Comparison of ENCODE assay signal across 1 fruit fly cellular context in the genomic region with DNA sequence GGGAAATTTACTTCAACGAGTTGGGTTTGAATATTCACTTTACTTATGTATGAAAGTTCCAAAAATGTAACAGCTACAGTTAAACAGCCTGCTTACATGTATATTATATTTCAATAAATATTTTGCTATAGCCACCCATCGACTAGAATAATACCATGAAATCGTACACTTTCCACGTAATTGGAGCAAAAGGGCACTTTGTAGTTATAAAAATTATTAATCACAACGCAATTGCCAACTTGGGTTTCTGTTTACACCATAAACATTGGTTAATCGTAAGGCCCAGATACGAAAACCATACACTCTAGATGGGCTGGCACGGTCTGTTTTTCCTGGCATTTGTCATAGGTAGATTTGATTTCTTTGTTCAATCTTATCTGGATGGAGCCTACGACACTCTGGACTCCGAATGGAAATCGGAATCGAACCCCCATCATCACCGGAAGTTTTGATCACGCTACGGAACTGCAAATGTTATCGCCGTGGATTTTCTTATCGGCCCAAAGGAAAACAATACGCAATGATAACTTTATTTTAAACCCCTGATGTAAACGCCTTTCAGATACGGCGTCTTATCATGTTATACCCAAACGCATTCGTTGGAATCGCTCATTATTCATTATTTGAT.
A peak's percentile ranks its signal among the peaks of the same experiment; 100 is the strongest.
TF ChIP-seq lines count a peak whose summit lies in the region.

Gene fig (minus strand): TSS at position 51 of the 628 bp plus-strand sequence.

TF ChIP-seq in whole organism, embryonic, 481 proteins besides CTCF, POLR2A, EP300 and RAD21 (continued from another document and continues in another):
- TF ChIP-seq Doc3 (GFP tag; IDR thresholded peaks at IDR 0.05; lab: Robert Waterston, UW; ENCODE audit: partially characterized antibody) (no peak), CG4617 (GFP tag; optimal IDR thresholded peaks at IDR 0.05; lab: Kevin White, UChicago; ENCODE audit: borderline replicate concordance) (no peak), exex (tag; optimal IDR thresholded peaks at IDR 0.05; lab: Kevin White, UChicago) (peak; percentile 78), Mes4 (GFP tag; optimal IDR thresholded peaks at IDR 0.05; lab: Kevin White, UChicago) (no peak), CG18599 (GFP tag; optimal IDR thresholded peaks at IDR 0.05; lab: Kevin White, UChicago) (peak; percentile 9), dmrt11E (tag; optimal IDR thresholded peaks at IDR 0.05; lab: Kevin White, UChicago) (no peak), br (optimal IDR thresholded peaks at IDR 0.05; lab: Kevin White, UChicago) (no peak), eyg (GFP tag; optimal IDR thresholded peaks at IDR 0.05; lab: Kevin White, UChicago) (no peak), fd102C (GFP tag; optimal IDR thresholded peaks at IDR 0.05; lab: Kevin White, UChicago) (no peak), row (GFP tag; IDR thresholded peaks at IDR 0.05; lab: Robert Waterston, UW) (no peak), al (GFP tag; IDR thresholded peaks at IDR 0.05; lab: Robert Waterston, UW) (no peak), CG8290 (GFP tag; optimal IDR thresholded peaks at IDR 0.05; lab: Kevin White, UChicago) (no peak), CG8290 (tag; optimal IDR thresholded peaks at IDR 0.05; lab: Kevin White, UChicago) (peak in 1 of 2 experiments; percentile 19), CG12769 (tag; optimal IDR thresholded peaks at IDR 0.05; lab: Kevin White, UChicago) (peak; percentile 46), Pdp1 (GFP tag; optimal IDR thresholded peaks at IDR 0.05; lab: Kevin White, UChicago) (peak in 1 of 2 experiments; percentile 42), abd-A (tag; optimal IDR thresholded peaks at IDR 0.05; lab: Kevin White, UChicago) (no peak), MTF-1 (GFP tag; optimal IDR thresholded peaks at IDR 0.05; lab: Kevin White, UChicago; ENCODE audit: borderline replicate concordance) (no peak), CG15601 (tag; optimal IDR thresholded peaks at IDR 0.05; lab: Kevin White, UChicago) (no peak), pho (GFP tag; optimal IDR thresholded peaks at IDR 0.05; lab: Kevin White, UChicago) (no peak), CG15073 (GFP tag; optimal IDR thresholded peaks at IDR 0.05; lab: Kevin White, UChicago) (no peak), btn (GFP tag; optimal IDR thresholded peaks at IDR 0.05; lab: Kevin White, UChicago) (no peak), CG11695 (GFP tag; IDR thresholded peaks at IDR 0.05; lab: Robert Waterston, UW) (no peak), CG12744 (GFP tag; optimal IDR thresholded peaks at IDR 0.05; lab: Kevin White, UChicago) (no peak), pita (GFP tag; optimal IDR thresholded peaks at IDR 0.05; lab: Kevin White, UChicago) (no peak), CkIIα-i1 (GFP tag; IDR thresholded peaks at IDR 0.05; lab: Robert Waterston, UW) (no peak), ato (GFP tag; IDR thresholded peaks at IDR 0.05; lab: Robert Waterston, UW; ENCODE audit: partially characterized antibody) (no peak), CG34422 (GFP tag; IDR thresholded peaks at IDR 0.05; lab: Robert Waterston, UW) (no peak), vfl (GFP tag; optimal IDR thresholded peaks at IDR 0.05; lab: Kevin White, UChicago) (no peak), caup (GFP tag; optimal IDR thresholded peaks at IDR 0.05; lab: Kevin White, UChicago; ENCODE audit: severe bottlenecking) (no peak), Ptx1 (GFP tag; IDR thresholded peaks at IDR 0.05; lab: Robert Waterston, UW) (no peak), Trl (optimal IDR thresholded peaks at IDR 0.05; lab: Kevin White, UChicago) (no peak), Trl (GFP tag; optimal IDR thresholded peaks at IDR 0.05; lab: Kevin White, UChicago) (no peak), kay (GFP tag; optimal IDR thresholded peaks at IDR 0.05; lab: Kevin White, UChicago) (no peak), CG4854 (GFP tag; optimal IDR thresholded peaks at IDR 0.05; lab: Kevin White, UChicago) (no peak), CoRest (tag; optimal IDR thresholded peaks at IDR 0.05; lab: Kevin White, UChicago) (no peak), CG13123 (GFP tag; optimal IDR thresholded peaks at IDR 0.05; lab: Kevin White, UChicago) (no peak), zfh1 (GFP tag; IDR thresholded peaks at IDR 0.05; lab: Robert Waterston, UW) (no peak), CG4282 (GFP tag; optimal IDR thresholded peaks at IDR 0.05; lab: Kevin White, UChicago) (no peak), CG34224 (GFP tag; IDR thresholded peaks at IDR 0.05; lab: Robert Waterston, UW; ENCODE audit: partially characterized antibody) (no peak), salm (tag; optimal IDR thresholded peaks at IDR 0.05; lab: Kevin White, UChicago) (no peak), CG1832 (GFP tag; optimal IDR thresholded peaks at IDR 0.05; lab: Kevin White, UChicago) (no peak), unpg (GFP tag; optimal IDR thresholded peaks at IDR 0.05; lab: Kevin White, UChicago) (no peak), Blimp-1 (GFP tag; optimal IDR thresholded peaks at IDR 0.05; lab: Kevin White, UChicago) (no peak), crol (GFP tag; IDR thresholded peaks at IDR 0.05; lab: Robert Waterston, UW) (no peak), CG14710 (tag; optimal IDR thresholded peaks at IDR 0.05; lab: Kevin White, UChicago) (no peak), CG11456 (GFP tag; IDR thresholded peaks at IDR 0.05; lab: Robert Waterston, UW) (no peak), CG15011 (GFP tag; optimal IDR thresholded peaks at IDR 0.05; lab: Kevin White, UChicago) (no peak), rib (GFP tag; IDR thresholded peaks at IDR 0.05; lab: Robert Waterston, UW) (no peak), Hey (tag; optimal IDR thresholded peaks at IDR 0.05; lab: Kevin White, UChicago) (no peak), tin (GFP tag; optimal IDR thresholded peaks at IDR 0.05; lab: Kevin White, UChicago) (no peak), crp (GFP tag; optimal IDR thresholded peaks at IDR 0.05; lab: Kevin White, UChicago) (no peak), p53 (GFP tag; optimal IDR thresholded peaks at IDR 0.05; lab: Kevin White, UChicago) (no peak), CG1529 (GFP tag; optimal IDR thresholded peaks at IDR 0.05; lab: Kevin White, UChicago) (no peak), NC2α (GFP tag; optimal IDR thresholded peaks at IDR 0.05; lab: Kevin White, UChicago) (no peak), CG3847 (GFP tag; IDR thresholded peaks at IDR 0.05; lab: Robert Waterston, UW) (no peak), CG10274 (GFP tag; optimal IDR thresholded peaks at IDR 0.05; lab: Kevin White, UChicago) (no peak), CG10209 (GFP tag; optimal IDR thresholded peaks at IDR 0.05; lab: Kevin White, UChicago) (no peak), CG8944 (GFP tag; optimal IDR thresholded peaks at IDR 0.05; lab: Kevin White, UChicago) (no peak), Awh (GFP tag; IDR thresholded peaks at IDR 0.05; lab: Robert Waterston, UW) (no peak), grn (GFP tag; optimal IDR thresholded peaks at IDR 0.05; lab: Kevin White, UChicago) (peak; percentile 86), slou (GFP tag; optimal IDR thresholded peaks at IDR 0.05; lab: Kevin White, UChicago) (no peak), unc-4 (GFP tag; IDR thresholded peaks at IDR 0.05; lab: Robert Waterston, UW; ENCODE audit: partially characterized antibody) (no peak), CG4424 (GFP tag; optimal IDR thresholded peaks at IDR 0.05; lab: Kevin White, UChicago) (no peak), Tbp (GFP tag; optimal IDR thresholded peaks at IDR 0.05; lab: Kevin White, UChicago) (no peak), seq (GFP tag; IDR thresholded peaks at IDR 0.05; lab: Robert Waterston, UW) (no peak), BtbVII (GFP tag; optimal IDR thresholded peaks at IDR 0.05; lab: Kevin White, UChicago) (no peak), Xbp1 (GFP tag; optimal IDR thresholded peaks at IDR 0.05; lab: Kevin White, UChicago) (no peak), shn (GFP tag; optimal IDR thresholded peaks at IDR 0.05; lab: Kevin White, UChicago) (no peak), luna (GFP tag; optimal IDR thresholded peaks at IDR 0.05; lab: Kevin White, UChicago) (no peak), kah (GFP tag; optimal IDR thresholded peaks at IDR 0.05; lab: Kevin White, UChicago) (no peak), ftz-f1 (GFP tag; optimal IDR thresholded peaks at IDR 0.05; lab: Kevin White, UChicago) (no peak), MBD-R2 (GFP tag; IDR thresholded peaks at IDR 0.05; lab: Robert Waterston, UW) (no peak), ro (GFP tag; IDR thresholded peaks at IDR 0.05; lab: Robert Waterston, UW) (no peak), chinmo (GFP tag; IDR thresholded peaks at IDR 0.05; lab: Robert Waterston, UW; ENCODE audit: partially characterized antibody) (0 out of 4 replicates have a peak, but pooled peaks have one; percentile 9), tx (GFP tag; optimal IDR thresholded peaks at IDR 0.05; lab: Kevin White, UChicago) (no peak), hth (optimal IDR thresholded peaks at IDR 0.05; lab: Kevin White, UChicago) (no peak), Med (GFP tag; lab: Kevin White, UChicago) (peak; percentile 13), CG34376 (GFP tag; optimal IDR thresholded peaks at IDR 0.05; lab: Kevin White, UChicago) (peak; percentile 66), sqz (GFP tag; optimal IDR thresholded peaks at IDR 0.05; lab: Kevin White, UChicago) (no peak), CG3726 (GFP tag; IDR thresholded peaks at IDR 0.05; lab: Robert Waterston, UW) (no peak), sob (GFP tag; IDR thresholded peaks at IDR 0.05; lab: Robert Waterston, UW) (no peak), Hr51 (GFP tag; optimal IDR thresholded peaks at IDR 0.05; lab: Kevin White, UChicago) (no peak), Nf-YB (GFP tag; optimal IDR thresholded peaks at IDR 0.05; lab: Kevin White, UChicago) (no peak), CG10366 (GFP tag; IDR thresholded peaks at IDR 0.05; lab: Robert Waterston, UW) (no peak), Dref (GFP tag; IDR thresholded peaks at IDR 0.05; lab: Robert Waterston, UW) (no peak), insv (GFP tag; optimal IDR thresholded peaks at IDR 0.05; lab: Kevin White, UChicago) (no peak), CG6272 (GFP tag; IDR thresholded peaks at IDR 0.05; lab: Robert Waterston, UW) (no peak), Antp (GFP tag; optimal IDR thresholded peaks at IDR 0.05; lab: Kevin White, UChicago) (no peak), sens-2 (GFP tag; IDR thresholded peaks at IDR 0.05; lab: Robert Waterston, UW) (0 out of 2 replicates have a peak, but pooled peaks have one; percentile 6), dm (GFP tag; optimal IDR thresholded peaks at IDR 0.05; lab: Kevin White, UChicago) (no peak), tap (tag; optimal IDR thresholded peaks at IDR 0.05; lab: Kevin White, UChicago) (no peak), az2 (GFP tag; optimal IDR thresholded peaks at IDR 0.05; lab: Kevin White, UChicago) (no peak), E2f2 (GFP tag; IDR thresholded peaks at IDR 0.05; lab: Robert Waterston, UW) (no peak), Vsx1 (GFP tag; optimal IDR thresholded peaks at IDR 0.05; lab: Kevin White, UChicago) (no peak), lilli (GFP tag; optimal IDR thresholded peaks at IDR 0.05; lab: Kevin White, UChicago) (no peak), CG33557 (GFP tag; optimal IDR thresholded peaks at IDR 0.05; lab: Kevin White, UChicago) (no peak), CG12104 (GFP tag; optimal IDR thresholded peaks at IDR 0.05; lab: Kevin White, UChicago) (no peak), Oaz (GFP tag; IDR thresholded peaks at IDR 0.05; lab: Robert Waterston, UW) (no peak), CG10565 (GFP tag; optimal IDR thresholded peaks at IDR 0.05; lab: Kevin White, UChicago) (no peak), eve (GFP tag; optimal IDR thresholded peaks at IDR 0.05; lab: Kevin White, UChicago) (peak in 1 of 2 experiments; percentile 19), ken (GFP tag; IDR thresholded peaks at IDR 0.05; lab: Robert Waterston, UW) (no peak), Stat92E (GFP tag; optimal IDR thresholded peaks at IDR 0.05; lab: Kevin White, UChicago) (no peak), Poxn (GFP tag; IDR thresholded peaks at IDR 0.05; lab: Robert Waterston, UW) (no peak), chm (GFP tag; IDR thresholded peaks at IDR 0.05; lab: Robert Waterston, UW) (no peak), CG9727 (GFP tag; optimal IDR thresholded peaks at IDR 0.05; lab: Kevin White, UChicago) (no peak), YL-1 (GFP tag; optimal IDR thresholded peaks at IDR 0.05; lab: Kevin White, UChicago) (no peak), Bgb (GFP tag; IDR thresholded peaks at IDR 0.05; lab: Robert Waterston, UW; ENCODE audit: partially characterized antibody) (no peak), CG8388 (GFP tag; optimal IDR thresholded peaks at IDR 0.05; lab: Kevin White, UChicago) (no peak), CG14667 (GFP tag; IDR thresholded peaks at IDR 0.05; lab: Robert Waterston, UW) (no peak), sug (tag; optimal IDR thresholded peaks at IDR 0.05; lab: Kevin White, UChicago) (peak; percentile 86), sd (tag; optimal IDR thresholded peaks at IDR 0.05; lab: Kevin White, UChicago) (peak; percentile 18), CG17912 (GFP tag; optimal IDR thresholded peaks at IDR 0.05; lab: Kevin White, UChicago) (no peak), oc (tag; optimal IDR thresholded peaks at IDR 0.05; lab: Kevin White, UChicago) (no peak), HmgZ (tag; optimal IDR thresholded peaks at IDR 0.05; lab: Kevin White, UChicago) (peak; percentile 4), cwo (GFP tag; optimal IDR thresholded peaks at IDR 0.05; lab: Kevin White, UChicago) (peak; percentile 26), CG12155 (GFP tag; optimal IDR thresholded peaks at IDR 0.05; lab: Kevin White, UChicago) (no peak), CG7786 (GFP tag; optimal IDR thresholded peaks at IDR 0.05; lab: Kevin White, UChicago) (no peak), CG17361 (GFP tag; IDR thresholded peaks at IDR 0.05; lab: Robert Waterston, UW) (no peak), Aef1 (GFP tag; IDR thresholded peaks at IDR 0.05; lab: Robert Waterston, UW) (no peak), Dip3 (GFP tag; optimal IDR thresholded peaks at IDR 0.05; lab: Kevin White, UChicago) (no peak), Max (GFP tag; optimal IDR thresholded peaks at IDR 0.05; lab: Kevin White, UChicago) (no peak), CG9437 (GFP tag; optimal IDR thresholded peaks at IDR 0.05; lab: Kevin White, UChicago) (no peak), fd64A (GFP tag; optimal IDR thresholded peaks at IDR 0.05; lab: Kevin White, UChicago) (no peak), zen (tag; optimal IDR thresholded peaks at IDR 0.05; lab: Kevin White, UChicago) (no peak), lov (optimal IDR thresholded peaks at IDR 0.05; lab: Kevin White, UChicago) (no peak), lov (GFP tag; IDR thresholded peaks at IDR 0.05; lab: Robert Waterston, UW) (no peak), Sox102F (GFP tag; optimal IDR thresholded peaks at IDR 0.05; lab: Kevin White, UChicago) (no peak), mirr (GFP tag; optimal IDR thresholded peaks at IDR 0.05; lab: Kevin White, UChicago) (peak; percentile 64), CG6765 (GFP tag; optimal IDR thresholded peaks at IDR 0.05; lab: Kevin White, UChicago) (no peak), CG5245 (GFP tag; optimal IDR thresholded peaks at IDR 0.05; lab: Kevin White, UChicago) (no peak), jumu (GFP tag; optimal IDR thresholded peaks at IDR 0.05; lab: Kevin White, UChicago) (no peak)
